Worm (Caenorhabditis elegans) whole organism, midembryonic: ENCODE results near the gene Y38H6C.8.
A peak's percentile ranks its signal among the peaks of the same experiment; 100 is the strongest.

ENCODE experiments used
- T22C8.4 ChIP-seq: fragments of 200-800 bp; sonication (Bioruptor generic); IDR thresholded peaks from 2 replicates; pipeline ENCODE4 v1.3.6; 2022; ENCODE audit warnings: missing genetic modification characterization, missing compliant biosample characterization
- cog-1 ChIP-seq: sonication (generic microtip); optimal IDR thresholded peaks from 2 replicates; lab custom pipeline; 2016; ENCODE audit warnings: missing genetic modification characterization, missing compliant biosample characterization
- flt-1 ChIP-seq: fragments of 200-800 bp; sonication (Bioruptor generic); IDR thresholded peaks from 2 replicates; pipeline ENCODE4 v1.3.6; 2022; ENCODE audit warnings: missing genetic modification characterization, missing compliant biosample characterization
- klf-2 ChIP-seq: fragments of 200-800 bp; sonication (Bioruptor generic); conservative IDR thresholded peaks from 2 replicates; pipeline ENCODE4 v1.3.6; 2022; ENCODE audit warnings: missing genetic modification reagents, missing genetic modification characterization, missing compliant biosample characterization
- med-1 ChIP-seq: sonication (generic microtip); optimal IDR thresholded peaks from 2 replicates; lab custom pipeline; 2017; ENCODE audit warnings: missing genetic modification characterization, mild to moderate bottlenecking, missing compliant biosample characterization, antibody characterized with exemption, missing genetic modification reagents; ENCODE audit not compliant: insufficient read depth
- ref-1 ChIP-seq: fragments of 200-800 bp; sonication (Bioruptor generic); conservative IDR thresholded peaks from 2 replicates; pipeline ENCODE4 v1.3.6; 2022; ENCODE audit warnings: missing genetic modification reagents, missing genetic modification characterization, missing compliant biosample characterization
- tab-1 ChIP-seq: fragments of 200-800 bp; sonication (Bioruptor generic); IDR thresholded peaks from 2 replicates; pipeline ENCODE4 v1.3.6; 2022; ENCODE audit warnings: missing genetic modification characterization, missing compliant biosample characterization
- ztf-23 ChIP-seq: fragments of 200-800 bp; sonication (Bioruptor generic); IDR thresholded peaks from 2 replicates; pipeline ENCODE4 v1.3.6; 2022; ENCODE audit warnings: missing genetic modification reagents, missing genetic modification characterization, missing compliant biosample characterization
- ztf-29 ChIP-seq: fragments of 200-800 bp; sonication (Bioruptor generic); IDR thresholded peaks from 2 replicates; pipeline ENCODE4 v1.3.6; 2022; ENCODE audit warnings: missing genetic modification reagents, missing genetic modification characterization, missing compliant biosample characterization

The Y38H6C.8 gene

DNA sequence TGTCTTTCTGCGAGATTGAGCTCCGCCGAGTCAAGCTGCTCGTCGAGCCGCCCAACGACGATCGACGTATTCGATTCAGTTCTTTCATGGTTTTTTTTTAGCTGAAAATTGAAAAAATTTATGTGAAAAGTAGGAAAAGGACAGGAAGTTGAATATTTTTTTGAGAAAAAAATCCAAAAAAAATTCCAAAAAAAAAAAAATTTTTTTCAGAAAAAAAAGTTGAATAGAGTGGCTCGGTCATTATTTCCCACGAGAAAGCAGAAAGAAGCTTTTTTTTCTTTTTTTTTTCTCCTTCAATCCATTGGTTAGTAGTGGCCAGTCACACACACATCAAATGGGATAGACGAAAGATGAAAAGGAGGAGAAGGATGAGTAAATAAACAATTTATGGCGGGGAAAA is 28.5 kb upstream of the Y38H6C.8 start, which contains the start of gene dhcr-7:
dhcr-7 (minus strand) TSS at position 101 of the 400 bp plus-strand sequence.
- TF ChIP-seq flt-1 (GFP tag; lab: Robert Waterston, UW), result no peak

DNA sequence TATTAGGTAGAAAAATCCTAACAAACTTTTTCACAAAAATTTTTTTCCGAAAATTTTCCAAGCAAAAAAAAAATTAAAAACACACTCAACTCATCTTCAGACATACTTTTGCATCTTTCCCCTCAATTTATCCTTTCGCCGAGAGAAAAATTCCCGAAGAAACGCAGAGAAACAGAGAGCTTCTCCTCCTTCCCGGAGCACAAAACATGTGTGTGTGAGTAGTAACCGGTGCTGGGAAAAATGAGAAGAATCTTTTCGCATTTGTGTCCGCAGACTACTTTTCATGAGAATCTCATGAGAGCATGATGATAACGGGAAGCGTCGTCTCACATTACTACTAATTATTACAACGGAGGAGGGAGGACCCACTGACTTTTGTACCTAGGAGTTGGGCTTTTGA is 27.2 kb upstream of the Y38H6C.8 start:
- TF ChIP-seq T22C8.4 (GFP tag; lab: Robert Waterston, UW), result no peak
- TF ChIP-seq flt-1 (GFP tag; lab: Robert Waterston, UW), result no peak
- TF ChIP-seq med-1, result no peak
- TF ChIP-seq klf-2, result no peak
- no peak for TF ChIP-seq tab-1 (GFP tag; lab: Robert Waterston, UW)
- TF ChIP-seq cog-1 (tag; lab: Kevin White, UChicago), result no peak
- TF ChIP-seq ztf-29 (GFP tag; lab: Robert Waterston, UW), result no peak

DNA sequence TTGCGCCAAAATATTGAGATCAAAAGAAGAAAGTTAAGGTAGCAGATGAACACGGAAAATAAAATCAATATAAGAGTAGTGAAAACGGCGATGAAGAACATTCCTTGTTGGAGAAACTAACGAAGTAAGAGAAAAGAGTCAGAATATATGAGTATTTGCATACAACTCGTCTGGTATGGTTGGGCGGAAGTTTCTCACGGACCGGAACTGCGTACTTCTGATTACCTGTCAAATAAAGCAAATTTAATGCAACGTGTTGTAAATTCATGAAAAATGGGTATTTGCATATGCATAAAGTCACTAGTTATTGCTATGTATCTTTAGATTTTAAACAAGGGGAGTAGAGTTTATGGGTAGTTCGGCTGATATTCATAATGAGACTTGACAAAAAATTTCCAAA is 24.7 kb upstream of the Y38H6C.8 start, which contains the start of gene srbc-78:
srbc-78 (minus strand) TSS at position 101 of the 400 bp plus-strand sequence.
- TF ChIP-seq cog-1 (tag; lab: Kevin White, UChicago) (no peak), ztf-23 (no peak), ref-1 (GFP tag; lab: Robert Waterston, UW) (no peak), med-1 (no peak), ztf-29 (GFP tag; lab: Robert Waterston, UW) (no peak), klf-2 (no peak), tab-1 (GFP tag; lab: Robert Waterston, UW) (no peak), flt-1 (GFP tag; lab: Robert Waterston, UW) (no peak), T22C8.4 (GFP tag; lab: Robert Waterston, UW) (no peak)

DNA sequence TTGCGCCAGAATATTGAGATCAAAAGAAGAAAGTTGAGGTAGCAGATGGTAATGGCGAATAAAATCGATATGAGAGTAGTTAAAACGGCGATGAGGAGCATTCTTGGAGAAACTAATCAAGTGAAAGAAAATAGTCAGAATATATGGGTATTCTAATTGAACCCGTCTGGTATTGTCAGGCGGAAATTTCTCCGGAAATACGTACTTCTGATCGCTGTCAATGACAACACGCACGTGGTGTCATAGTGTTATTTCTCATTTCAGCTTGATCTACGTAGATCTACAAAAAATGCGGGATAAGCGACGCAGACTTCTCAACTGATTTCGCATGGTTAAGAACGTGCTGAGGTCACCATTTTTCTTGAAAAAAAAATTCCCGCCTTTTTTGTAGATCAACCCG is 21.4 kb upstream of the Y38H6C.8 start, which contains the start of gene srbc-79:
srbc-79 (minus strand) TSS at position 101 of the 400 bp plus-strand sequence.
- TF ChIP-seq flt-1 (GFP tag; lab: Robert Waterston, UW), result no peak
- no peak for TF ChIP-seq tab-1 (GFP tag; lab: Robert Waterston, UW)
- TF ChIP-seq ref-1 (GFP tag; lab: Robert Waterston, UW), result no peak
- TF ChIP-seq ztf-29 (GFP tag; lab: Robert Waterston, UW), result no peak
- no peak for TF ChIP-seq ztf-23
- no peak for TF ChIP-seq cog-1 (tag; lab: Kevin White, UChicago)

DNA sequence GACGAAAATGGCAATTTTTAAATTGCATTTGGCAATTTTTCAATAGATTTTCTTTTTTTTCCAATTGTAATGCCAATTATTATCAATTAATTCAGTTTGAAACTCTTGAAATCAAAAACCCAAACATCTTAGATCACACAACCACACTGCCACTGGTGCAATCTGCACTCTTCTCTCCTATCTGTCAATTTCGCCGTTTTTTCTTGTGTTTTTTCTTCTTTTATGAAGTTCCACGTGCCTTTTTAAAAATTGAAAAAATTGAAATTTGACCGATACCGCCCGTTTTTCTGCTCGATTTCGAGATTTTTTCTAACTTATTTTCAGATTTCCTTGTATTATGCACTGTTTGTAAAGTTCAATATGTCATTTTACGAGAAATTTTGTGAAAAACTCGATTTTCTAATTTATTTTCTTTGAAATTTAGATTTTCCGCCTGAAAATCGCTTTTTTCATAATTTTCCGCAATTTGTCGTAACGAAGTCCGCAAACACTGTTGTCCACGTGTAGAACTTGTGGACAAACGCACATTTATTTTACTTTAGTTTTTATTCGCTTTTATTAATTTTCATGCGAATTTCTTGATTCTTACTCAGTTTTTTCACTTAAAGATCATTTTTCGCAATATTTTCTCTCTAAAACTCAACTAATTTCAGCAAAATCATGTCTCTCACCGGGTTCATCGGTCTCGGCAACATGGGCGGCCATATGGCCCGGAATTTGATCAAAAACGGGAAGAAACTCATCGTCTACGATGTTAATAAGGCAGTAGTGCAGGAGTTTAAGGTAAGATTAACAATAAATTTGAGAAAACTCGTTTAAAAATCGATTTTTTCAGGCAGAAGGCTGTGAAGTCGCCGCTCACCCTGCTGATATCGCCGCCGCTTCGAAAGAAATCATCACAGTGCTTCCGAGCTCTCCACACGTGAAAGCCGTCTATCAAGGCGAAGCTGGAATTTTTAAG is 20.2 kb upstream of the Y38H6C.8 start, which contains the start of gene B0250.5:
B0250.5 (plus strand) TSS at position 654 of the 961 bp plus-strand sequence.
- TF ChIP-seq klf-2 (no peak), flt-1 (GFP tag; lab: Robert Waterston, UW) (no peak), ztf-29 (GFP tag; lab: Robert Waterston, UW) (no peak), med-1 (no peak), cog-1 (tag; lab: Kevin White, UChicago) (no peak), ztf-23 (0 out of 2 replicates have a peak, but pooled peaks have one; percentile 42), T22C8.4 (GFP tag; lab: Robert Waterston, UW) (no peak), tab-1 (GFP tag; lab: Robert Waterston, UW) (no peak), ref-1 (GFP tag; lab: Robert Waterston, UW) (no peak)

DNA sequence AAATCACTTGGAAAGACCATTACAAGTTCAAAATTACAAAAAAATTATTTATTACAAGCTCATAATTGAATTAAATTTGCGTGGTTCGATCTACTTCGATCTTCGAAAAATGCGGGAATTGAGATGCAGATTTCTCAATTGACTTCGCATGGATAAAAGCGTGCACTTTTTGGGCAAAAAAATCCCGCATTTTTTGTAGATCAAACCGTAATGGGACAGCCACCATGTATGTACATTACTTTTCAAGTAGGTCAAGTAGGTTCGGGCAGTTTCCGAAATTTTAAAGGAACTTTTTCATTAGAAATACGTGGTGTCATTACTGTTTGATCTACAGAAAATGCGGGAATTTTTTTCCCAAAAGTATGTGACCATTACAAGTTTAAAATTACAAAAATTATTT is 16.2 kb upstream of the Y38H6C.8 start:
- TF ChIP-seq med-1, result no peak
- no peak for TF ChIP-seq klf-2
- no peak for TF ChIP-seq T22C8.4 (GFP tag; lab: Robert Waterston, UW)
- TF ChIP-seq ztf-23, result no peak
- TF ChIP-seq tab-1 (GFP tag; lab: Robert Waterston, UW), result no peak
- no peak for TF ChIP-seq ref-1 (GFP tag; lab: Robert Waterston, UW)
- no peak for TF ChIP-seq cog-1 (tag; lab: Kevin White, UChicago)
- no peak for TF ChIP-seq flt-1 (GFP tag; lab: Robert Waterston, UW)
- TF ChIP-seq ztf-29 (GFP tag; lab: Robert Waterston, UW), result no peak

DNA sequence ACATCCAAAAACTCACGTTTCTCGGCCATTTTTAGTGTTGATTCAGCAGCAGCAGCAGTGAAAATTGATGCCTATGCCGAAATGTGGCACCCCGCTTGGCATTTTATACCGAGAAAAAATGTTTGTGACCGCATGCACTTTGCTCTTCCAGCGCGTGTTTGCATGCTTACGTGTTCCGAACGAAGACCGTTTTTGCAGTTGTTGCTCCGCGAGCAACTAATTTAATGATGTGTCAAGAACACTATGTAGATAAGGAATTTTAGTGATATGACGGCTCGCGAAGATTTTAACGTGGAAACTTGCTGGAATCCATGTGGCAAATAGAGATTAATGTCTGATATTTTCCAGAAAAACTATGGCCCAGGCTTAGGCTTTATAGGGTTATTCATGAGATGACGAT is 14.8 kb upstream of the Y38H6C.8 start, which contains the start of gene dct-16:
dct-16 (minus strand) TSS at position 78 of the 400 bp plus-strand sequence.
- TF ChIP-seq tab-1 (GFP tag; lab: Robert Waterston, UW) (no peak), T22C8.4 (GFP tag; lab: Robert Waterston, UW) (no peak), ref-1 (GFP tag; lab: Robert Waterston, UW) (no peak), med-1 (no peak), ztf-29 (GFP tag; lab: Robert Waterston, UW) (no peak), cog-1 (tag; lab: Kevin White, UChicago) (no peak), flt-1 (GFP tag; lab: Robert Waterston, UW) (no peak), klf-2 (no peak), ztf-23 (no peak)

DNA sequence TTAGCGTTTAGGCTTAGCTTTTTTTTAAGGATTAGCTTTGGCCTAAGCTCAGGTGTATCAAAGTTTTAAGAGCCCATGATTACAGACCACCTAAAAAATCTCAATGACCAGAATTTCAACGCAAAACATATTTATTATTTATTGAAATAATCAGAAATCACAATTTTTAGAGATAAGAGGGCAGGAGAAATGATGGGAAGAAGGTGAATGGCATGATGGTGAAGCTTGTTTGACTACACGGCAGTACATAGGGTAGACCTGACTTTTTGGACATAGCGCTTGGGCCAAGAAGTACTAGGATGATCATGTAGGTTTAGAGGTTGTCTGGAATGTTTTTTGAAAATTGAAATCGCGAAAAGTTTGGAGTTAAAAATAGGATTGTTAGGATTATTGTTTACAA is 14.1 kb upstream of the Y38H6C.8 start:
- TF ChIP-seq tab-1 (GFP tag; lab: Robert Waterston, UW) (no peak), ztf-23 (no peak), flt-1 (GFP tag; lab: Robert Waterston, UW) (no peak), ztf-29 (GFP tag; lab: Robert Waterston, UW) (no peak), ref-1 (GFP tag; lab: Robert Waterston, UW) (no peak), T22C8.4 (GFP tag; lab: Robert Waterston, UW) (no peak), med-1 (no peak), cog-1 (tag; lab: Kevin White, UChicago) (no peak), klf-2 (no peak)

DNA sequence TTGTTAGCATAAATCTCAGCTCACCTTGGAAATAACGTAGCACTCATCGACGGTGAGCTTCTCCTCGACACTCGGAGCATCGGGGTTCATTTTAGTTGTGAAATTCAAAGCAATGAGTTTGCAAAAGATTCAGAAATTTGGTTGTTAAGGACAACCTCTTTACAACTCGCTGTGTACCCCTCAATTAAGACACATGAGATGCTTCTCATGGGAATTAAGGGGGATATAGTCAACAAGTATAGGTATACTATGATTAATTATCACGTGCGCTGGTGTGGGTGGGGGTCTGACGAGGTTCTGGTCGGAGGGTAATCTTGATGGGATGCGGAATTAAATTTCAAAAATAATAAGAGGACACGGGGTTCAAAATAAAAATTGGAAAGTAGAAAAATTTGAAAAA is 13.4 kb upstream of the Y38H6C.8 start, which contains the start of gene dct-14:
dct-14 (minus strand) TSS at position 101 of the 400 bp plus-strand sequence.
- no peak for TF ChIP-seq ztf-23
- TF ChIP-seq klf-2, result no peak
- TF ChIP-seq med-1, result no peak
- TF ChIP-seq ref-1 (GFP tag; lab: Robert Waterston, UW), result no peak

DNA sequence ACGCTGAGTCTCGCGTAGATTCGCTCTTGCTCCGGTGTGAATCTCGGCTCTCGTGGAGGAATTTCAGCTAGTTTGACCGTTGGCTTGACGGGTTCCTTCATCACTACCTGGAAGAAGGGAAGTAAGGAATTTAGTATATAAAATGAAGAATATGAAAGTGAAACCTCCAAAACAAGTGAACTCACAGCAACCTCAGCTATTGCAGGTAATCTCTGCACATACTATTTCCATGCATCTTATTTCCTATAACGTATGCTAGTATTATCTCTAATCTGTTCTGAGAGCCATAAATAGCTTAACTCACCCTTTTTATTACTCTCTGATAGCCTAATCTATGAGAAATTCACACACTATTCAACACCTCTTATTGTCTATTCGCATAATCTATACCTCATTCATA is 8.8 kb upstream of the Y38H6C.8 start, which contains the start of gene Y38H6C.4:
Y38H6C.4 (minus strand) TSS at position 101 of the 400 bp plus-strand sequence.
- TF ChIP-seq T22C8.4 (GFP tag; lab: Robert Waterston, UW), result no peak
- TF ChIP-seq ref-1 (GFP tag; lab: Robert Waterston, UW), result no peak
